Worm (Caenorhabditis elegans): ENCODE measurements around the gene F55H2.7.

DNA sequence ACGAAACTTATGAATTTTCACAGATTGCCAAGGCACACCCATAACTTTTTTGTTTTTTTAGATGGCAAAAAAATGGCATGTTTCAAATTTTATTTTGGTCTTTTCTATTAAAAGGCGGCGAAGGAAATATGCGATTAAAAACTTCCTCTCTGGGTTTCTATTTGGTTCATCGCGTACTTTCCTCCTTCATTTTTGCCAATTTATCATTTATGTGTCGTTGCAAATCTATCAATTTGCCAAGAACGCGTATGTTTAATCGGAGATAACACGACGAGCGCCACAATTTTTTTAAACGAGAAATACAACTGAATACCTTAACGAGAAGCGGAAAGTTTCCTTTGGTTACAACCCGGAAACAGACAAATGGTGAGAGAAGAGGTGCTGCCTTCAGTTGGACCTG lies 43.6 kb downstream of the F55H2.7 start:
- TF ChIP-seq pha-4 (tag; optimal IDR thresholded peaks at IDR 0.05) (no peak), F10E7.11 (tag; optimal IDR thresholded peaks at IDR 0.05) (no peak), nhr-90 (tag; optimal IDR thresholded peaks at IDR 0.05) (no peak), D2030.7 (GFP tag; IDR thresholded peaks at IDR 0.05) (no peak), unc-62 (GFP tag; optimal IDR thresholded peaks at IDR 0.05) (no peak), madf-3 (GFP tag; IDR thresholded peaks at IDR 0.05) (no peak), ama-1 (optimal IDR thresholded peaks at IDR 0.05) (no peak), ama-1 (GFP tag; optimal IDR thresholded peaks at IDR 0.05) (no peak), chd-7 (tag; optimal IDR thresholded peaks at IDR 0.05) (no peak), nfya-1 (tag; optimal IDR thresholded peaks at IDR 0.05; ENCODE audit: borderline replicate concordance, insufficient read depth) (no peak), hrde-1 (tag; optimal IDR thresholded peaks at IDR 0.05; ENCODE audit: borderline replicate concordance) (no peak), lin-35 (GFP tag; optimal IDR thresholded peaks at IDR 0.05) (no peak), sptf-2 (GFP tag; optimal IDR thresholded peaks at IDR 0.05) (no peak)
